Worm (Caenorhabditis elegans): ENCODE results near the gene Y102A11A.1.

Gene Y102A11A.1

DNA sequence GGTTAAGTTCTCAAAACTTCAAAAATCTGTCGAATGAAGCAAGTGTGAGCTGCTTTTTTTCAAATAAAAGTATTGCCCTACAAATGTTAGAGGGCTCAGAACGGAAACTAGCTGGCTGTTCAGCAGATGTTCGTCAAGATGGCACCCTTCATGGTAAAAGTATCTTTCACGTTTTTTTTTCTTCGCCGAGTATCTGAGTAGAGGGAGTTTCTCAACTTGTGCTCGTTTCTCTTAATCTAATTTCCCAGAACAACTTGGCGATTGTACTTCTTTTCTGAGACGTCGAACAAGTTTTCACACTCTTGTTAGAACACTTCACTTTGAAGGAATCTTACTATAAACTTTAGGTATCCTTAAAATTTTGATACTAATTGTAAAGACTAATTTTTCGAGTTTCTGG lies 36.1 kb downstream of the Y102A11A.1 start:
- peak; percentile 29 for TF ChIP-seq ces-1 (GFP tag; optimal IDR thresholded peaks at IDR 0.05)
- TF ChIP-seq mls-2 (tag; optimal IDR thresholded peaks at IDR 0.05) = no peak

DNA sequence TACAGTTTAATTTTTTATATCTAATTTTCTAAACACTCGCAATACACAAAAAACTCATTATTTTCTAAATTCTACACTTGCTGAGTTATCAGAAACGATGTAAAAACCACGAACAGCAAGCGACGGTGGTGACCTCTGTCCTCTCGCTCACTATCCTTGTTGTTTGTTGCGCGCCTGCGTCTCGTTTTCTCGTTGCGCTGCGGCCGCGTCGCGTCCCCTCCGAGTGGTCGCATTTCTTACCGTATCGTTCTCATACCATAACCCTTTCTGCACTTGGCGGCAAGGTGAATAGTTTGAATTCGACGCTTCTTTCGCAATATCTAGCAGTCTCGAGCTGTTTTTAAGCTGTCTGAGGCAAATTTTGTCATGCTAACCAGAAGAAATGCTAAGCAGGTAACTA lies 37.8 kb downstream of the Y102A11A.1 start, which contains the start of gene lsy-2:
Gene lsy-2 (plus strand): TSS at position 271 of the 400 bp plus-strand sequence.
- peak; percentile 5 for TF ChIP-seq lin-13 (tag; optimal IDR thresholded peaks at IDR 0.05)
- no peak for TF ChIP-seq nhr-12 (tag; optimal IDR thresholded peaks at IDR 0.05)
- TF ChIP-seq nhr-237 (tag; optimal IDR thresholded peaks at IDR 0.05) = peak; percentile 10
- TF ChIP-seq tbx-8 (GFP tag; optimal IDR thresholded peaks at IDR 0.05) = no peak
- TF ChIP-seq unc-120 (tag; optimal IDR thresholded peaks at IDR 0.05; ENCODE audit: poor library complexity, severe bottlenecking) = no peak
- TF ChIP-seq blmp-1 (tag; optimal IDR thresholded peaks at IDR 0.05) = no peak
- no peak for TF ChIP-seq bed-3 (GFP tag; optimal IDR thresholded peaks at IDR 0.05)
- peak; percentile 61 for TF ChIP-seq mep-1 (tag; optimal IDR thresholded peaks at IDR 0.05)
- no peak for TF ChIP-seq mls-2 (tag; optimal IDR thresholded peaks at IDR 0.05)
- TF ChIP-seq hlh-1 (tag; optimal IDR thresholded peaks at IDR 0.05) = peak; percentile 20
- TF ChIP-seq pha-4 (tag; optimal IDR thresholded peaks at IDR 0.05) = peak; percentile 47
- peak; percentile 98 for TF ChIP-seq lsy-2 (tag; optimal IDR thresholded peaks at IDR 0.05)
- TF ChIP-seq mab-5 (tag; optimal IDR thresholded peaks at IDR 0.05) = no peak
- peak; percentile 33 for TF ChIP-seq sptf-1 (tag; optimal IDR thresholded peaks at IDR 0.05)

DNA sequence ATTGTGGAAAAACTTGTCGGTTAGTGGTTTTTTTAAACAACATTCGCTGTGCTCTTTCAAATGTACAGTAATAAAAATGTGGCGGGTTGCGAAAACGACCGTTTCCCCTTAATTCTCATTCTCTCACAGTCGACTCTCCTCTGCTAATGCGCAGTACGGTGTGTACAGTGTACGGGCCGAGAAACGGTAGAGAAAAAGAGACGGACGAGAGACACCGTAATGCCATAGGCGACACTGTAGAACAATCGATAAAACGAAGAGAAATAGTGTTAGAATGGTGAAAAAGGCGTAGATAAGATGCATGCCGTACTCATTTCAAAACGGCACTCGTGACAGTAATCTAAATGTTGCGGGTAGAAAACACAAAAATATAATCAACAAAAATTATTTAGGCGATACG lies 38.9 kb downstream of the Y102A11A.1 start:
- TF ChIP-seq nhr-12 (tag; optimal IDR thresholded peaks at IDR 0.05) (no peak), lsy-2 (tag; optimal IDR thresholded peaks at IDR 0.05) (peak; percentile 92), nhr-2 (tag; optimal IDR thresholded peaks at IDR 0.05) (peak; percentile 1), nhr-28 (tag; optimal IDR thresholded peaks at IDR 0.05) (no peak), blmp-1 (tag; optimal IDR thresholded peaks at IDR 0.05) (no peak), pha-4 (tag; optimal IDR thresholded peaks at IDR 0.05) (peak; percentile 25), ceh-39 (tag; optimal IDR thresholded peaks at IDR 0.05) (peak; percentile 56), mab-5 (tag; optimal IDR thresholded peaks at IDR 0.05) (no peak), ceh-43 (GFP tag; optimal IDR thresholded peaks at IDR 0.05) (no peak)

DNA sequence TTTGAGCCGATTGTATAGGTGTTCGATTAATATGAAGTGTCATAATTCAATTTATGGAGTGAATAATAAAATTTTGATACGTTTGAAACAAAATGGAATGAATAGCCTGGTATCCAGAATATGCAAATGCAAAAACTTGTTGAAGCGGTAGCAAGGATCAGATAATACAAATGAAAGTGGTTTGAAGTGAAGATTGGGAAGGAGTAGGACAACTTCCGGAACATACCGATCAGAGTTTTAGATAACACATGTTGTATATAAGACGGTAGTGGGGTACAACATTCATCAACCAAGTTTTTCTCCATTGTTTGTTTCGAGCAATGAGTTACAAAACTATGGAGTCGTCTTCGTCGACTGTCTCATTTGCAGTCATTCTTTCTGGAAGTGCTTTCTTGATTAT lies 41.5 kb downstream of the Y102A11A.1 start, which contains the start of gene col-164:
Gene col-164 (plus strand): TSS at position 301 of the 400 bp plus-strand sequence.
- TF ChIP-seq ham-2 (GFP tag; optimal IDR thresholded peaks at IDR 0.05) = no peak
- TF ChIP-seq ces-1 (GFP tag; optimal IDR thresholded peaks at IDR 0.05) = no peak
- no peak for TF ChIP-seq sptf-1 (tag; optimal IDR thresholded peaks at IDR 0.05)
- no peak for TF ChIP-seq ceh-83 (GFP tag; optimal IDR thresholded peaks at IDR 0.05)
- no peak for TF ChIP-seq nhr-76 (tag; optimal IDR thresholded peaks at IDR 0.05)
- no peak for TF ChIP-seq bed-3 (GFP tag; optimal IDR thresholded peaks at IDR 0.05)
- TF ChIP-seq M03D4.4 (tag; optimal IDR thresholded peaks at IDR 0.05) = no peak
- TF ChIP-seq drap-1 (GFP tag; optimal IDR thresholded peaks at IDR 0.05) = no peak

DNA sequence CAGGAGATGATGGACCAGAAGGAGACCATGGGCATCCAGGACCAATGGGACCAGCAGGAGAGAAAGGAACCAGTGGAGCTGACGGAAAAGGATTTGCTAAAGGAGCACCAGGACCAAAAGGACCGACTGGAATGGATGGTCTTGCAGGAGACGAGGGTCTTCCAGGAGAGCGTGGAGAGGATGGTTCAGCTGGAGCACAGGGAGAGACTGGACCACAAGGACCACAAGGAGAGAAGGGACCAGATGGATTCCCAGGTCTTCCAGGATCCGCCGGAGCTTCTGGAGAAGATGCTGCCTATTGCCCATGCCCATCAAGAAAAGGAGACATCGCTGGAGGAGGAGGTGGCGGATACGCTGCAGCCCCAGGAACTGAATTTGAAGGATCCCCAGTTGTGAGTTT lies 42.5 kb downstream of the Y102A11A.1 start:
- TF ChIP-seq nhr-12 (tag; optimal IDR thresholded peaks at IDR 0.05) (no peak), ces-1 (GFP tag; optimal IDR thresholded peaks at IDR 0.05) (no peak), mls-2 (tag; optimal IDR thresholded peaks at IDR 0.05) (no peak), unc-120 (tag; optimal IDR thresholded peaks at IDR 0.05; ENCODE audit: poor library complexity, severe bottlenecking) (no peak), hlh-1 (tag; optimal IDR thresholded peaks at IDR 0.05) (no peak), zip-8 (tag; optimal IDR thresholded peaks at IDR 0.05) (no peak), bed-3 (GFP tag; optimal IDR thresholded peaks at IDR 0.05) (no peak)

DNA sequence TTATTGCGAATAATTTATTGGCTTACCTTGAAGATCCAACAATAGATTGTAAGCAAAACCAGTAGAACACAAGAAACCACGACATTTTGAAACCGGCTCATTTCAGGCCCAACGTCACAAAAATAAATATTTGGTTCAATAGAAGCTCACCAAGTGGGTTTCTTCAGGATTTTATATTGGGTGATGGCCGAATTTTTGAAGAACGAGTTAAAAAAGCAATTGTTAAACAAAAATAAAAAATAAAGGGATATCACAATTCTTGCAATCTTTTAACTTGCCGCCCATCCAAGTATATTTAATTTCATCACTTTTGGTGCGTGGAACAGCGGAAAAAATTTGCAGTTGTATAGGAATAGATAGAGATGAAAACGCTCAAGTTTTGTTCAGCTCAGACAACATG lies 45.2 kb downstream of the Y102A11A.1 start, which contains the start of gene T21D9.2:
Gene T21D9.2 (minus strand): TSS at position 101 of the 400 bp plus-strand sequence.
- TF ChIP-seq lin-13 (tag; optimal IDR thresholded peaks at IDR 0.05) = no peak
- TF ChIP-seq ham-2 (GFP tag; optimal IDR thresholded peaks at IDR 0.05) = no peak
- no peak for TF ChIP-seq pha-4 (tag; optimal IDR thresholded peaks at IDR 0.05)
- no peak for TF ChIP-seq nhr-28 (tag; optimal IDR thresholded peaks at IDR 0.05)
- TF ChIP-seq ceh-83 (GFP tag; optimal IDR thresholded peaks at IDR 0.05) = no peak
- no peak for TF ChIP-seq tbx-8 (GFP tag; optimal IDR thresholded peaks at IDR 0.05)
- TF ChIP-seq nhr-76 (tag; optimal IDR thresholded peaks at IDR 0.05) = no peak
- no peak for TF ChIP-seq nhr-12 (tag; optimal IDR thresholded peaks at IDR 0.05)
- TF ChIP-seq unc-120 (tag; optimal IDR thresholded peaks at IDR 0.05; ENCODE audit: poor library complexity, severe bottlenecking) = no peak
- no peak for TF ChIP-seq cnd-1 (tag; optimal IDR thresholded peaks at IDR 0.05)
- no peak for TF ChIP-seq lin-32 (GFP tag; optimal IDR thresholded peaks at IDR 0.05)
- no peak for TF ChIP-seq nhr-237 (tag; optimal IDR thresholded peaks at IDR 0.05)
- no peak for TF ChIP-seq mls-2 (tag; optimal IDR thresholded peaks at IDR 0.05)

All from whole organism, mixed stage, embryonic.